Worm (Caenorhabditis elegans) whole organism, young adult: ENCODE measurements around the gene math-25.

Experiments used
- B0336.3 ChIP-seq: fragments of 200-800 bp; sonication (Bioruptor generic); IDR thresholded peaks from 2 replicates; pipeline ENCODE4 v1.3.6; 2022; ENCODE audit warnings: missing genetic modification characterization, missing compliant biosample characterization
- F10E7.11 ChIP-seq: sonication (generic microtip); optimal IDR thresholded peaks from 2 replicates; lab custom pipeline; 2017; ENCODE audit warnings: mild to moderate bottlenecking, missing genetic modification characterization, moderate library complexity, missing compliant biosample characterization
- F22D6.2 ChIP-seq: sonication (generic microtip); optimal IDR thresholded peaks from 2 replicates; lab custom pipeline; 2016; ENCODE audit warnings: mild to moderate bottlenecking, missing genetic modification characterization, missing compliant biosample characterization
- F37B4.10 ChIP-seq: fragments of 200-800 bp; sonication (Bioruptor generic); IDR thresholded peaks from 2 replicates; pipeline ENCODE4 v1.3.6; 2022; ENCODE audit warnings: missing genetic modification characterization, missing compliant biosample characterization
- F49E8.2 ChIP-seq: sonication (generic microtip); optimal IDR thresholded peaks from 3 replicates; lab custom pipeline; 2017; ENCODE audit warnings: missing genetic modification characterization, mild to moderate bottlenecking, missing compliant biosample characterization, antibody characterized with exemption, moderate library complexity; ENCODE audit not compliant: insufficient read depth
- F57A8.1 ChIP-seq: fragments of 200-800 bp; sonication (Bioruptor generic); optimal IDR thresholded peaks from 2 replicates; lab custom pipeline; 2018; ENCODE audit warnings: mild to moderate bottlenecking, missing genetic modification characterization, moderate library complexity, missing compliant biosample characterization
- F57C9.4 ChIP-seq: sonication (generic microtip); optimal IDR thresholded peaks from 2 replicates; lab custom pipeline; 2017; ENCODE audit warnings: mild to moderate bottlenecking, missing genetic modification characterization, missing compliant biosample characterization
- K12H6.12 ChIP-seq: fragments of 200-800 bp; sonication (Bioruptor generic); optimal IDR thresholded peaks from 2 replicates; lab custom pipeline; 2018; ENCODE audit warnings: mild to moderate bottlenecking, missing genetic modification characterization, missing compliant biosample characterization
- T07F8.4 ChIP-seq: sonication (generic microtip); optimal IDR thresholded peaks from 2 replicates; lab custom pipeline; 2016; ENCODE audit warnings: mild to moderate bottlenecking, missing genetic modification characterization, moderate library complexity, missing compliant biosample characterization
- Y53G8AR.9 ChIP-seq: fragments of 200-800 bp; sonication (Bioruptor generic); conservative IDR thresholded peaks from 2 replicates; pipeline ENCODE4 v1.3.6; 2022; ENCODE audit warnings: missing genetic modification reagents, missing genetic modification characterization, missing compliant biosample characterization
- ZK185.1 ChIP-seq: sonication (generic microtip); optimal IDR thresholded peaks from 2 replicates; lab custom pipeline; 2016; ENCODE audit warnings: mild to moderate bottlenecking, missing genetic modification characterization, missing compliant biosample characterization; ENCODE audit not compliant: poor library complexity, severe bottlenecking
- aptf-2 ChIP-seq: fragments of 200-800 bp; sonication (Bioruptor generic); conservative IDR thresholded peaks from 2 replicates; pipeline ENCODE4 v1.3.6; 2022; ENCODE audit warnings: missing genetic modification reagents, missing genetic modification characterization, missing compliant biosample characterization
- aptf-3 ChIP-seq: fragments of 200-800 bp; sonication (Bioruptor generic); IDR thresholded peaks from 2 replicates; pipeline ENCODE4 v1.3.6; 2022; ENCODE audit warnings: missing genetic modification characterization, missing compliant biosample characterization
- cebp-1 ChIP-seq, 2 experiments: fragments of 200-800 bp in 1 of 2; sonication (Bioruptor generic) in 1 of 2; sonication (generic microtip) in 1 of 2; IDR thresholded peaks in 1 of 2; optimal IDR thresholded peaks in 1 of 2; 2 replicates each; pipeline versions ENCODE4 v1.3.6 to Lab custom; 2017 to 2022; ENCODE audit warnings: missing compliant biosample characterization in 2 of 2, missing genetic modification characterization in 2 of 2, mild to moderate bottlenecking in 1 of 2, missing genetic modification reagents in 1 of 2, moderate library complexity in 1 of 2
- ceh-100 ChIP-seq: fragments of 200-800 bp; sonication (Bioruptor generic); IDR thresholded peaks from 2 replicates; pipeline ENCODE4 v1.3.6; 2022; ENCODE audit warnings: missing genetic modification reagents, missing genetic modification characterization, missing compliant biosample characterization
- ceh-58 ChIP-seq: fragments of 200-800 bp; sonication (Bioruptor generic); IDR thresholded peaks from 2 replicates; pipeline ENCODE4 v1.3.6; 2022; ENCODE audit warnings: missing genetic modification characterization, missing compliant biosample characterization
- ceh-91 ChIP-seq: fragments of 200-800 bp; sonication (Bioruptor generic); IDR thresholded peaks from 2 replicates; pipeline ENCODE4 v1.3.6; 2022; ENCODE audit warnings: missing genetic modification reagents, missing genetic modification characterization, missing compliant biosample characterization
- dox-1 ChIP-seq: fragments of 200-800 bp; sonication (Bioruptor generic); IDR thresholded peaks from 2 replicates; pipeline ENCODE4 v1.3.6; 2022; ENCODE audit warnings: missing genetic modification reagents, missing genetic modification characterization, missing compliant biosample characterization
- dpl-1 ChIP-seq: fragments of 150-350 bp; optimal IDR thresholded peaks from 2 replicates; lab custom pipeline; 2014; ENCODE audit warnings: missing biosample characterization, missing genetic modification reagents, missing genetic modification characterization
- egrh-3 ChIP-seq: fragments of 200-800 bp; sonication (Bioruptor generic); IDR thresholded peaks from 2 replicates; pipeline ENCODE4 v1.3.6; 2022; ENCODE audit warnings: missing genetic modification reagents, missing genetic modification characterization, missing compliant biosample characterization
- ets-4 ChIP-seq: fragments of 200-800 bp; sonication (Bioruptor generic); optimal IDR thresholded peaks from 2 replicates; lab custom pipeline; 2018; ENCODE audit warnings: mild to moderate bottlenecking, missing genetic modification characterization, missing compliant biosample characterization
- fkh-3 ChIP-seq: sonication (generic microtip); optimal IDR thresholded peaks from 2 replicates; lab custom pipeline; 2016; ENCODE audit warnings: mild to moderate bottlenecking, missing genetic modification characterization, missing compliant biosample characterization
- lag-1 ChIP-seq: fragments of 200-800 bp; sonication (Bioruptor generic); IDR thresholded peaks from 2 replicates; pipeline ENCODE4 v1.3.6; 2022; ENCODE audit warnings: missing genetic modification reagents, missing genetic modification characterization, missing compliant biosample characterization
- let-526 ChIP-seq: fragments of 200-800 bp; sonication (Bioruptor generic); IDR thresholded peaks from 2 replicates; pipeline ENCODE4 v1.3.6; 2022; ENCODE audit warnings: missing genetic modification reagents, missing genetic modification characterization, missing compliant biosample characterization
- lin-26 ChIP-seq: fragments of 200-800 bp; sonication (Bioruptor generic); IDR thresholded peaks from 2 replicates; pipeline ENCODE4 v1.3.6; 2022; ENCODE audit warnings: missing genetic modification reagents, missing genetic modification characterization, missing compliant biosample characterization
- lsy-27 ChIP-seq: sonication (generic microtip); optimal IDR thresholded peaks from 2 replicates; lab custom pipeline; 2017; ENCODE audit warnings: missing genetic modification characterization, mild to moderate bottlenecking, missing compliant biosample characterization, antibody characterized with exemption, missing genotype, borderline replicate concordance; ENCODE audit not compliant: insufficient read depth
- madf-8 ChIP-seq: fragments of 200-800 bp; sonication (Bioruptor generic); conservative IDR thresholded peaks from 2 replicates; pipeline ENCODE4 v1.3.6; 2022; ENCODE audit warnings: missing genetic modification reagents, missing genetic modification characterization, missing compliant biosample characterization
- nfya-1 ChIP-seq: sonication (generic microtip); optimal IDR thresholded peaks from 2 replicates; lab custom pipeline; 2017; ENCODE audit warnings: antibody characterized with exemption, missing compliant biosample characterization, missing genetic modification characterization, borderline replicate concordance; ENCODE audit not compliant: insufficient read depth
- nhr-120 ChIP-seq: fragments of 200-800 bp; sonication (Bioruptor generic); IDR thresholded peaks from 2 replicates; pipeline ENCODE4 v1.3.6; 2022; ENCODE audit warnings: missing genetic modification characterization, missing compliant biosample characterization
- nhr-90 ChIP-seq: sonication (generic microtip); optimal IDR thresholded peaks from 2 replicates; lab custom pipeline; 2016; ENCODE audit warnings: missing genotype, mild to moderate bottlenecking, missing genetic modification characterization, missing compliant biosample characterization
- pha-4 ChIP-seq: fragments of 150-350 bp; sonication (generic microtip); optimal IDR thresholded peaks from 2 replicates; lab custom pipeline; 2014; ENCODE audit warnings: missing biosample characterization, missing genetic modification reagents, missing genetic modification characterization
- rcor-1 ChIP-seq: fragments of 200-800 bp; sonication (Bioruptor generic); IDR thresholded peaks from 2 replicates; pipeline ENCODE4 v1.3.6; 2022; ENCODE audit warnings: missing genetic modification reagents, missing genetic modification characterization, missing compliant biosample characterization
- sdz-38 ChIP-seq: sonication (generic microtip); optimal IDR thresholded peaks from 2 replicates; lab custom pipeline; 2016; ENCODE audit warnings: missing genotype, missing genetic modification characterization, missing compliant biosample characterization
- snpc-1.3 ChIP-seq: sonication (generic microtip); optimal IDR thresholded peaks from 2 replicates; lab custom pipeline; 2017; ENCODE audit warnings: missing genetic modification characterization, mild to moderate bottlenecking, missing compliant biosample characterization, antibody characterized with exemption, moderate library complexity, missing genotype, missing genetic modification reagents; ENCODE audit not compliant: insufficient read depth
- snpc-4 ChIP-seq, 5 experiments: fragments of 150-350 bp in 1 of 5; sonication (generic microtip) in 4 of 5; optimal IDR thresholded peaks; 2 replicates each; lab custom pipeline; 2014 to 2018; ENCODE audit warnings: missing genetic modification characterization in 5 of 5, missing biosample characterization in 3 of 5, antibody characterized with exemption in 2 of 5, mild to moderate bottlenecking in 2 of 5, missing compliant biosample characterization in 2 of 5, missing genotype in 2 of 5, moderate library complexity in 2 of 5, missing genetic modification reagents in 1 of 5
- sptf-2 ChIP-seq: fragments of 200-800 bp; sonication (Bioruptor generic); optimal IDR thresholded peaks from 2 replicates; lab custom pipeline; 2018; ENCODE audit warnings: mild to moderate bottlenecking, missing genetic modification characterization, missing compliant biosample characterization
- tbx-9 ChIP-seq: sonication (generic microtip); optimal IDR thresholded peaks from 2 replicates; lab custom pipeline; 2016; ENCODE audit warnings: borderline replicate concordance, missing genetic modification characterization, inconsistent platforms, missing compliant biosample characterization
- unc-130 ChIP-seq: sonication (generic microtip); optimal IDR thresholded peaks from 2 replicates; lab custom pipeline; 2016; ENCODE audit warnings: missing genetic modification reagents, missing genetic modification characterization, missing compliant biosample characterization
- unc-62 ChIP-seq: fragments of 150-350 bp; optimal IDR thresholded peaks from 2 replicates; lab custom pipeline; 2014; ENCODE audit warnings: missing biosample characterization, missing genetic modification reagents, missing genetic modification characterization
- ztf-25 ChIP-seq: fragments of 200-800 bp; sonication (Bioruptor generic); IDR thresholded peaks from 2 replicates; pipeline ENCODE4 v1.3.6; 2022; ENCODE audit warnings: missing genetic modification reagents, missing genetic modification characterization, missing compliant biosample characterization
- ztf-26 ChIP-seq: sonication (generic microtip); optimal IDR thresholded peaks from 2 replicates; lab custom pipeline; 2017; ENCODE audit warnings: missing genetic modification characterization, missing compliant biosample characterization

The math-25 gene

ce11 chrII:1886379-1886778, 9.5 kb upstream of the math-25 start, which contains the start of gene math-7:
Gene math-7, minus strand, starts transcription at chrII:1886479.
- TF ChIP-seq ceh-91 (no peak), lag-1 (GFP tag; lab: Robert Waterston, UW) (no peak), unc-62 (no peak), cebp-1 (GFP tag; IDR thresholded peaks at IDR 0.05; lab: Robert Waterston, UW) (no peak), cebp-1 (tag; optimal IDR thresholded peaks at IDR 0.05; lab: Kevin White, UChicago) (no peak), nhr-120 (GFP tag; lab: Robert Waterston, UW) (no peak)

- no peak for TF ChIP-seq nhr-90 (tag; lab: Kevin White, UChicago)
- TF ChIP-seq F37B4.10 (GFP tag; lab: Robert Waterston, UW) = no peak
- TF ChIP-seq tbx-9 (tag; lab: Kevin White, UChicago) = no peak
- no peak for TF ChIP-seq sptf-2 (GFP tag; lab: Kevin White, UChicago)
- no peak for TF ChIP-seq lin-26 (GFP tag; lab: Robert Waterston, UW)
These were observed 6.8 kb upstream of the math-25 start, which contains the start of gene math-8 for ce11 chrII:1889071-1889470. Gene math-8, minus strand, starts transcription at chrII:1889171.

ce11 chrII:1890682-1891081, 5.2 kb upstream of the math-25 start, which contains the start of gene math-9:
Gene math-9, minus strand, starts transcription at chrII:1890782.
- no peak for TF ChIP-seq snpc-1.3 (tag; lab: Kevin White, UChicago)
- TF ChIP-seq unc-62 = no peak
- TF ChIP-seq F22D6.2 (tag; lab: Kevin White, UChicago) = no peak
- no peak for TF ChIP-seq egrh-3 (GFP tag; lab: Robert Waterston, UW)
- no peak for TF ChIP-seq nhr-90 (tag; lab: Kevin White, UChicago)
- TF ChIP-seq sdz-38 (tag; lab: Kevin White, UChicago) = no peak
- no peak for TF ChIP-seq let-526 (GFP tag; lab: Robert Waterston, UW)
- TF ChIP-seq, all 124 proteins: peak for 0

ce11 chrII:1893912-1894311, 1.9 kb upstream of the math-25 start, which contains the start of gene C16C4.1:
Gene C16C4.1, plus strand, starts transcription at chrII:1894212.
- TF ChIP-seq madf-8 (no peak), F10E7.11 (tag; lab: Kevin White, UChicago) (no peak), dpl-1 (GFP tag; lab: Kevin White, UChicago) (no peak), pha-4 (tag; lab: Kevin White, UChicago) (no peak), F49E8.2 (tag; lab: Kevin White, UChicago) (no peak), T07F8.4 (tag; lab: Kevin White, UChicago) (no peak), ets-4 (no peak), lsy-27 (tag; lab: Kevin White, UChicago) (no peak), K12H6.12 (tag; lab: Kevin White, UChicago) (no peak), F57C9.4 (no peak), ztf-26 (no peak), unc-130 (GFP tag; lab: Kevin White, UChicago) (no peak)
- TF ChIP-seq, all 124 proteins: peak for 0

- TF ChIP-seq aptf-2 (GFP tag; lab: Robert Waterston, UW) = no peak
- no peak for TF ChIP-seq B0336.3 (GFP tag; lab: Robert Waterston, UW)
- no peak for TF ChIP-seq Y53G8AR.9 (GFP tag; lab: Robert Waterston, UW)
- TF ChIP-seq rcor-1 = no peak
- TF ChIP-seq ceh-58 = no peak
- no peak for TF ChIP-seq ztf-25 (GFP tag; lab: Robert Waterston, UW)
- TF ChIP-seq snpc-4 (GFP tag; optimal IDR thresholded peaks at IDR 0.05; lab: Kevin White, UChicago) = no peak
- no peak for TF ChIP-seq snpc-4 (tag; optimal IDR thresholded peaks at IDR 0.05; lab: Kevin White, UChicago)
- TF ChIP-seq ceh-100 (GFP tag; lab: Robert Waterston, UW) = no peak
- no peak for TF ChIP-seq aptf-3 (GFP tag; lab: Robert Waterston, UW)
- no peak for TF ChIP-seq fkh-3 (tag; lab: Kevin White, UChicago)
- no peak for TF ChIP-seq unc-130 (GFP tag; lab: Kevin White, UChicago)
- TF ChIP-seq ZK185.1 (tag; lab: Kevin White, UChicago) = no peak
- TF ChIP-seq F57A8.1 = no peak
- TF ChIP-seq dox-1 = no peak
- no peak for TF ChIP-seq nfya-1 (tag; lab: Kevin White, UChicago)
These were observed 584 bp upstream of the math-25 start, which contains the start of gene C46F9.5 for ce11 chrII:1895278-1895677. Gene C46F9.5, plus strand, starts transcription at chrII:1895578.
